Fruit fly (Drosophila melanogaster) whole organism, wandering third instar larva: ENCODE data around the gene CG33263.
A peak's percentile ranks its signal among the peaks of the same experiment; 100 is the strongest.

Experiments used
- Abd-B ChIP-seq: fragments of >200 bp; optimal IDR thresholded peaks from 2 replicates; lab custom pipeline; 2017; ENCODE audit warnings: missing biosample characterization, missing genetic modification characterization
- CG32264 ChIP-seq: fragments of 200-800 bp; sonication (Bioruptor generic); optimal IDR thresholded peaks from 2 replicates; lab custom pipeline; 2016; ENCODE audit warnings: missing biosample characterization, missing genetic modification characterization
- CG9705 ChIP-seq: fragments of 200-800 bp; sonication (Bioruptor generic); optimal IDR thresholded peaks from 2 replicates; lab custom pipeline; 2018; ENCODE audit warnings: missing biosample characterization, mild to moderate bottlenecking, missing genetic modification characterization
- CrebA ChIP-seq: fragments of 200-800 bp; sonication (Bioruptor generic); optimal IDR thresholded peaks from 2 replicates; lab custom pipeline; 2016; ENCODE audit warnings: missing biosample characterization, mild to moderate bottlenecking, missing genetic modification characterization, borderline replicate concordance
- Dfd ChIP-seq: fragments of >200 bp; optimal IDR thresholded peaks from 2 replicates; lab custom pipeline; 2017; ENCODE audit warnings: missing biosample characterization, missing genetic modification characterization
- Dif ChIP-seq: fragments of 200-275, 200-300 bp; sonication (Bioruptor generic); optimal IDR thresholded peaks from 2 replicates; lab custom pipeline; 2018; ENCODE audit warnings: missing biosample characterization, missing genetic modification characterization; ENCODE audit not compliant: partially characterized antibody
- GATAd ChIP-seq: sonication (Bioruptor generic); optimal IDR thresholded peaks from 2 replicates; lab custom pipeline; 2016; ENCODE audit warnings: missing biosample characterization, missing genetic modification characterization
- HLH106 ChIP-seq: fragments of 200-800 bp; optimal IDR thresholded peaks from 3 replicates; lab custom pipeline; 2019; ENCODE audit warnings: missing biosample characterization, mild to moderate bottlenecking, missing genetic modification characterization, moderate library complexity
- Hnf4 ChIP-seq: fragments of 200-800 bp; sonication (Bioruptor generic); optimal IDR thresholded peaks from 2 replicates; lab custom pipeline; 2016; ENCODE audit warnings: missing biosample characterization, mild to moderate bottlenecking, missing genetic modification characterization
- Hr78 ChIP-seq: fragments of >200 bp; optimal IDR thresholded peaks from 2 replicates; lab custom pipeline; 2017; ENCODE audit warnings: missing biosample characterization, missing genetic modification characterization
- Hr83 ChIP-seq: fragments of 200-300 bp; sonication (Bioruptor generic); optimal IDR thresholded peaks from 2 replicates; lab custom pipeline; 2016; ENCODE audit warnings: missing biosample characterization, mild to moderate bottlenecking, missing genetic modification characterization, moderate library complexity; ENCODE audit not compliant: poor library complexity, severe bottlenecking
- Jra ChIP-seq: sonication (Bioruptor generic); optimal IDR thresholded peaks from 2 replicates; lab custom pipeline; 2016; ENCODE audit warnings: missing biosample characterization, missing genetic modification characterization
- Mio ChIP-seq: sonication (Bioruptor generic); optimal IDR thresholded peaks from 2 replicates; lab custom pipeline; 2016; ENCODE audit warnings: missing biosample characterization, missing genetic modification characterization
- Myc ChIP-seq: fragments of >200 bp; optimal IDR thresholded peaks from 2 replicates; lab custom pipeline; 2017
- N ChIP-seq: fragments of >200 bp; optimal IDR thresholded peaks from 2 replicates; lab custom pipeline; 2018; ENCODE audit warnings: missing biosample characterization, missing external identifiers, missing genetic modification characterization
- OdsH ChIP-seq: fragments of 200-800 bp; sonication (Bioruptor generic); optimal IDR thresholded peaks from 2 replicates; lab custom pipeline; 2016; ENCODE audit warnings: missing biosample characterization, mild to moderate bottlenecking, missing genetic modification characterization
- Rel ChIP-seq, 2 experiments: fragments of 200-800 bp; sonication (Bioruptor generic) in 1 of 2; optimal IDR thresholded peaks; 2 replicates in 1 of 2; 3 replicates in 1 of 2; lab custom pipeline; 2016 to 2019; ENCODE audit warnings: mild to moderate bottlenecking in 2 of 2, missing biosample characterization in 2 of 2, missing genetic modification characterization in 2 of 2, moderate library complexity in 1 of 2
- Sp1 ChIP-seq: fragments of 200-800 bp; sonication (Bioruptor generic); optimal IDR thresholded peaks from 3 replicates; lab custom pipeline; 2019; ENCODE audit warnings: missing biosample characterization, mild to moderate bottlenecking, missing genetic modification characterization, moderate library complexity
- Vsx2 ChIP-seq: fragments of 200-300, 225-300 bp; sonication (Bioruptor generic); optimal IDR thresholded peaks from 2 replicates; lab custom pipeline; 2018; ENCODE audit warnings: missing biosample characterization, missing genetic modification characterization; ENCODE audit not compliant: partially characterized antibody
- br ChIP-seq: fragments of 200-800 bp; sonication (Bioruptor generic); optimal IDR thresholded peaks from 2 replicates; lab custom pipeline; 2016; ENCODE audit warnings: missing biosample characterization, missing genetic modification characterization
- brk ChIP-seq: fragments of 200-800 bp; sonication (Bioruptor generic); optimal IDR thresholded peaks from 2 replicates; lab custom pipeline; 2016; ENCODE audit warnings: missing biosample characterization, mild to moderate bottlenecking, missing genetic modification characterization
- dl ChIP-seq, 2 experiments: fragments of 175-275, 200-275 bp in 1 of 2; fragments of 200-275 bp in 1 of 2; sonication (Bioruptor generic); optimal IDR thresholded peaks; lab custom pipeline; 2018; ENCODE audit warnings: mild to moderate bottlenecking in 2 of 2, missing biosample characterization in 2 of 2, missing genetic modification characterization in 2 of 2, moderate library complexity in 2 of 2; ENCODE audit not compliant: partially characterized antibody in 2 of 2, insufficient read depth in 1 of 2
- dmrt93B ChIP-seq: fragments of 200-800 bp; sonication (Bioruptor generic); optimal IDR thresholded peaks from 2 replicates; lab custom pipeline; 2018; ENCODE audit warnings: missing biosample characterization, mild to moderate bottlenecking, missing genetic modification characterization
- dsf ChIP-seq: sonication (Bioruptor generic); optimal IDR thresholded peaks from 2 replicates; lab custom pipeline; 2016; ENCODE audit warnings: missing biosample characterization, missing genetic modification characterization, borderline replicate concordance
- ey ChIP-seq: fragments of 200-800 bp; sonication (Bioruptor generic); optimal IDR thresholded peaks from 2 replicates; lab custom pipeline; 2016; ENCODE audit warnings: missing biosample characterization, missing genetic modification characterization
- foxo ChIP-seq, 2 experiments: fragments of 200-800 bp; sonication (Bioruptor generic); optimal IDR thresholded peaks; 2 replicates in 1 of 2; 3 replicates in 1 of 2; lab custom pipeline; 2016 to 2017; ENCODE audit warnings: missing biosample characterization in 2 of 2, missing genetic modification characterization in 2 of 2
- fru ChIP-seq: fragments of 200-800 bp; sonication (Bioruptor generic); optimal IDR thresholded peaks from 3 replicates; lab custom pipeline; 2016; ENCODE audit warnings: missing biosample characterization, mild to moderate bottlenecking, missing genetic modification characterization
- h ChIP-seq: fragments of 200-800 bp; sonication (Bioruptor generic); optimal IDR thresholded peaks from 3 replicates; lab custom pipeline; 2016; ENCODE audit warnings: missing biosample characterization, mild to moderate bottlenecking, missing genetic modification characterization
- jim ChIP-seq: fragments of 175-275, 200-325 bp; sonication (Bioruptor generic); optimal IDR thresholded peaks from 2 replicates; lab custom pipeline; 2016; ENCODE audit warnings: missing biosample characterization, mild to moderate bottlenecking, missing genetic modification characterization
- lola ChIP-seq: fragments of >200 bp; optimal IDR thresholded peaks from 2 replicates; lab custom pipeline; 2017; ENCODE audit warnings: missing biosample characterization, missing genetic modification characterization
- pan ChIP-seq: fragments of >200 bp; optimal IDR thresholded peaks from 2 replicates; lab custom pipeline; 2017
- psq ChIP-seq: fragments of 200-800 bp; sonication (Bioruptor generic); optimal IDR thresholded peaks from 3 replicates; lab custom pipeline; 2017; ENCODE audit warnings: missing biosample characterization, mild to moderate bottlenecking, missing genetic modification characterization, moderate library complexity
- rgr ChIP-seq: fragments of 200-800 bp; sonication (Bioruptor generic); optimal IDR thresholded peaks from 3 replicates; lab custom pipeline; 2016; ENCODE audit warnings: missing biosample characterization, mild to moderate bottlenecking, missing genetic modification characterization
- sage ChIP-seq: fragments of 200-800 bp; sonication (Bioruptor generic); optimal IDR thresholded peaks from 2 replicates; lab custom pipeline; 2016; ENCODE audit warnings: missing biosample characterization, mild to moderate bottlenecking, missing genetic modification characterization
- sv ChIP-seq: fragments of 200-800 bp; sonication (Bioruptor generic); optimal IDR thresholded peaks from 3 replicates; lab custom pipeline; 2016; ENCODE audit warnings: missing biosample characterization, missing genetic modification characterization
- tai ChIP-seq: sonication (Bioruptor generic); optimal IDR thresholded peaks from 2 replicates; lab custom pipeline; 2016; ENCODE audit warnings: missing biosample characterization, missing genetic modification characterization
- usp ChIP-seq: fragments of >200 bp; optimal IDR thresholded peaks from 2 replicates; lab custom pipeline; 2017; ENCODE audit warnings: missing biosample characterization, missing genetic modification characterization
- woc ChIP-seq: sonication (Bioruptor generic); optimal IDR thresholded peaks from 2 replicates; lab custom pipeline; 2016; ENCODE audit warnings: missing biosample characterization, mild to moderate bottlenecking, missing genetic modification characterization

The CG33263 gene

dm6 chr3L:13409809-13410521 is 14.0 kb downstream of the CG33263 start:
- TF ChIP-seq Jra (GFP tag; lab: Kevin White, UChicago) (no peak), Abd-B (GFP tag; lab: Kevin White, UChicago) (no peak), brk (no peak), Dif (GFP tag; lab: Kevin White, UChicago) (no peak), woc (GFP tag; lab: Kevin White, UChicago) (peak; percentile 54), sv (GFP tag; lab: Kevin White, UChicago) (no peak), dmrt93B (GFP tag; lab: Kevin White, UChicago) (no peak), N (GFP tag; lab: Kevin White, UChicago) (no peak), h (peak; percentile 20), Rel (GFP tag; optimal IDR thresholded peaks at IDR 0.05; lab: Kevin White, UChicago) (no peak), Rel (tag; optimal IDR thresholded peaks at IDR 0.05; lab: Kevin White, UChicago) (no peak), rgr (GFP tag; lab: Kevin White, UChicago) (no peak), foxo (GFP tag; optimal IDR thresholded peaks at IDR 0.05; lab: Kevin White, UChicago) (peak in 1 of 2 experiments; percentile 32), GATAd (GFP tag; lab: Kevin White, UChicago) (no peak), jim (no peak), fru (GFP tag; lab: Kevin White, UChicago) (peak; percentile 25), Dfd (GFP tag; lab: Kevin White, UChicago) (no peak), dl (GFP tag; optimal IDR thresholded peaks at IDR 0.05; lab: Kevin White, UChicago; ENCODE audit: insufficient read depth in 1 of 2, partially characterized antibody in 2 of 2) (no peak), br (GFP tag; lab: Kevin White, UChicago) (peak; percentile 21), Vsx2 (GFP tag; lab: Kevin White, UChicago) (no peak), Myc (no peak), CrebA (GFP tag; lab: Kevin White, UChicago) (no peak), Sp1 (GFP tag; lab: Kevin White, UChicago) (peak; percentile 42), Mio (GFP tag; lab: Kevin White, UChicago) (no peak), Hnf4 (GFP tag; lab: Kevin White, UChicago) (no peak), sage (GFP tag; lab: Kevin White, UChicago) (no peak), psq (GFP tag; lab: Kevin White, UChicago) (peak; percentile 9), CG32264 (GFP tag; lab: Kevin White, UChicago) (no peak), dsf (no peak), ey (GFP tag; lab: Kevin White, UChicago) (peak; percentile 35), usp (GFP tag; lab: Kevin White, UChicago) (no peak), HLH106 (tag; lab: Kevin White, UChicago) (peak; percentile 32), Hr78 (GFP tag; lab: Kevin White, UChicago) (no peak), CG9705 (GFP tag; lab: Kevin White, UChicago) (no peak), Hr83 (no peak), tai (GFP tag; lab: Kevin White, UChicago) (no peak), lola (GFP tag; lab: Kevin White, UChicago) (no peak), OdsH (GFP tag; lab: Kevin White, UChicago) (peak; percentile 16), pan (lab: Kevin White, UChicago) (no peak)
- TF ChIP-seq, all 38 proteins: peak for 10

dm6 chr3L:13406873-13407272 is 17.1 kb downstream of the CG33263 start:
- TF ChIP-seq woc (GFP tag; lab: Kevin White, UChicago) (peak; percentile 16), fru (GFP tag; lab: Kevin White, UChicago) (peak; percentile 36), Rel (GFP tag; optimal IDR thresholded peaks at IDR 0.05; lab: Kevin White, UChicago) (no peak), Rel (tag; optimal IDR thresholded peaks at IDR 0.05; lab: Kevin White, UChicago) (no peak), N (GFP tag; lab: Kevin White, UChicago) (no peak), ey (GFP tag; lab: Kevin White, UChicago) (peak; percentile 13), Sp1 (GFP tag; lab: Kevin White, UChicago) (peak; percentile 12), HLH106 (tag; lab: Kevin White, UChicago) (peak; percentile 2), h (peak; percentile 33), Vsx2 (GFP tag; lab: Kevin White, UChicago) (no peak), Jra (GFP tag; lab: Kevin White, UChicago) (no peak), br (GFP tag; lab: Kevin White, UChicago) (peak; percentile 14), foxo (GFP tag; optimal IDR thresholded peaks at IDR 0.05; lab: Kevin White, UChicago) (peak in 1 of 2 experiments; percentile 33)
